Fruit fly (Drosophila melanogaster) whole organism, embryonic: ENCODE results near the gene Mabi.
"Not testable (repeated sequence)": the region's sequence is repeated elsewhere in the genome, so short reads cannot be mapped to it uniquely, and the experiment has no call there.

Experiments
- Asciz ChIP-seq: fragments of 200-800 bp; sonication (Bioruptor generic); optimal IDR thresholded peaks from 2 replicates; lab custom pipeline; 2017; ENCODE audit warnings: missing biosample characterization, mild to moderate bottlenecking, missing genetic modification characterization, missing genetic modification reagents
- CG10654 ChIP-seq: fragments of 200-800 bp; sonication (Bioruptor generic); optimal IDR thresholded peaks from 2 replicates; lab custom pipeline; 2016; ENCODE audit warnings: missing biosample characterization, missing genetic modification characterization
- CG10959 ChIP-seq: fragments of 200-800 bp; sonication (Bioruptor generic); IDR thresholded peaks from 2 replicates; pipeline ENCODE4 v1.3.6; 2022; ENCODE audit warnings: missing biosample characterization, missing genetic modification characterization
- CG11456 ChIP-seq: fragments of 200-800 bp; sonication (Bioruptor generic); IDR thresholded peaks from 3 replicates; pipeline ENCODE4 v1.3.6; 2022; ENCODE audit warnings: missing biosample characterization, missing genetic modification characterization
- CG11695 ChIP-seq: fragments of 200-800 bp; sonication (Bioruptor generic); IDR thresholded peaks from 3 replicates; pipeline ENCODE4 v1.3.6; 2022; ENCODE audit warnings: missing biosample characterization, missing genetic modification characterization
- CG13424 ChIP-seq: fragments of 200-800 bp; sonication (Bioruptor generic); optimal IDR thresholded peaks from 2 replicates; lab custom pipeline; 2019; ENCODE audit warnings: missing biosample characterization, mild to moderate bottlenecking, missing genetic modification characterization, moderate library complexity
- CG13894 ChIP-seq: fragments of 200-800 bp; sonication (Bioruptor generic); optimal IDR thresholded peaks from 3 replicates; lab custom pipeline; 2018; ENCODE audit warnings: missing biosample characterization, mild to moderate bottlenecking, missing genetic modification characterization, moderate library complexity
- CG14441 ChIP-seq: fragments of 200-800 bp; sonication (Bioruptor generic); IDR thresholded peaks from 2 replicates; pipeline ENCODE4 v1.3.6; 2022; ENCODE audit warnings: missing biosample characterization, missing genetic modification characterization
- CG17385 ChIP-seq: fragments of 200-800 bp; sonication (Bioruptor generic); optimal IDR thresholded peaks from 3 replicates; lab custom pipeline; 2018; ENCODE audit warnings: missing biosample characterization, mild to moderate bottlenecking, missing genetic modification characterization
- CG17829 ChIP-seq: fragments of 200-800 bp; optimal IDR thresholded peaks from 2 replicates; lab custom pipeline; 2019; ENCODE audit warnings: missing biosample characterization, mild to moderate bottlenecking, missing genetic modification characterization, moderate library complexity
- CG18764 ChIP-seq: fragments of 200-800 bp; sonication (Bioruptor generic); optimal IDR thresholded peaks from 3 replicates; lab custom pipeline; 2016; ENCODE audit warnings: missing biosample characterization, missing genetic modification characterization
- CG3281 ChIP-seq: fragments of 200-800 bp; sonication (Bioruptor generic); optimal IDR thresholded peaks from 3 replicates; lab custom pipeline; 2017; ENCODE audit warnings: missing biosample characterization, mild to moderate bottlenecking, missing genetic modification characterization
- CG33557 ChIP-seq: fragments of 200-800 bp; sonication (Bioruptor generic); optimal IDR thresholded peaks from 2 replicates; lab custom pipeline; 2019; ENCODE audit warnings: missing biosample characterization, mild to moderate bottlenecking, missing genetic modification characterization, moderate library complexity
- CG3847 ChIP-seq: fragments of 200-800 bp; sonication (Bioruptor generic); IDR thresholded peaks from 2 replicates; pipeline ENCODE4 v1.3.6; 2022; ENCODE audit warnings: missing biosample characterization, missing genetic modification characterization
- CG4820 ChIP-seq: fragments of 200-800 bp; sonication (Bioruptor generic); optimal IDR thresholded peaks from 3 replicates; lab custom pipeline; 2016; ENCODE audit warnings: missing biosample characterization, missing genetic modification characterization
- CG6689 ChIP-seq: fragments of 200-800 bp; sonication (Bioruptor generic); IDR thresholded peaks from 2 replicates; pipeline ENCODE4 v1.3.6; 2022; ENCODE audit warnings: missing biosample characterization, missing genetic modification characterization
- CG9876 ChIP-seq: fragments of 200-800 bp; sonication (Bioruptor generic); optimal IDR thresholded peaks from 2 replicates; lab custom pipeline; 2016; ENCODE audit warnings: missing biosample characterization, missing genetic modification characterization
- Chrac-16 ChIP-seq: fragments of 200-800 bp; sonication (Bioruptor generic); optimal IDR thresholded peaks from 3 replicates; lab custom pipeline; 2016; ENCODE audit warnings: missing biosample characterization, missing genetic modification characterization
- D19A ChIP-seq: fragments of 200-800 bp; optimal IDR thresholded peaks from 3 replicates; lab custom pipeline; 2019; ENCODE audit warnings: missing biosample characterization, mild to moderate bottlenecking, missing genetic modification characterization, moderate library complexity
- Ets65A ChIP-seq: fragments of 200-800 bp; sonication (Bioruptor generic); peaks from one replicate; lab custom pipeline; 2016; ENCODE audit warnings: missing biosample characterization, missing genetic modification characterization
- Ets97D ChIP-seq: fragments of 200-800 bp; sonication (Bioruptor generic); optimal IDR thresholded peaks from 3 replicates; lab custom pipeline; 2016; ENCODE audit warnings: missing biosample characterization, missing genetic modification characterization
- H2.0 ChIP-seq: fragments of 200-800 bp; sonication (Bioruptor generic); IDR thresholded peaks from 2 replicates; pipeline ENCODE4 v1.3.6; 2022; ENCODE audit warnings: missing biosample characterization, missing genetic modification characterization
- HHEX ChIP-seq: fragments of 200-800 bp; sonication (Bioruptor generic); optimal IDR thresholded peaks from 3 replicates; lab custom pipeline; 2017; ENCODE audit warnings: missing biosample characterization, mild to moderate bottlenecking, missing genetic modification characterization, missing genetic modification reagents
- NC2β ChIP-seq: fragments of 200-800 bp; sonication (Bioruptor generic); optimal IDR thresholded peaks from 2 replicates; lab custom pipeline; 2016; ENCODE audit warnings: missing biosample characterization, missing genetic modification characterization
- Opbp ChIP-seq: fragments of 200-800 bp; sonication (Bioruptor generic); IDR thresholded peaks from 3 replicates; pipeline ENCODE4 v1.3.6; 2022; ENCODE audit warnings: missing biosample characterization, missing genetic modification characterization; ENCODE audit not compliant: partially characterized antibody
- Trl ChIP-seq, 3 experiments: fragments of >200 bp in 2 of 3; fragments of 200-800 bp in 1 of 3; sonication (Bioruptor generic) in 1 of 3; optimal IDR thresholded peaks; 2 replicates in 1 of 3; 3 replicates in 2 of 3; lab custom pipeline; 2016 to 2017; ENCODE audit warnings: missing biosample characterization in 1 of 3, missing genetic modification characterization in 1 of 3
- bab2 ChIP-seq: fragments of 200-800 bp; sonication (Bioruptor generic); optimal IDR thresholded peaks from 2 replicates; lab custom pipeline; 2016; ENCODE audit warnings: missing biosample characterization, missing genetic modification characterization
- chinmo ChIP-seq: fragments of 200-800 bp; sonication (Bioruptor generic); IDR thresholded peaks from 4 replicates; pipeline ENCODE4 v1.3.6; 2022; ENCODE audit warnings: missing biosample characterization, missing genetic modification characterization; ENCODE audit not compliant: partially characterized antibody
- ewg ChIP-seq: fragments of 200-800 bp; sonication (Bioruptor generic); optimal IDR thresholded peaks from 3 replicates; lab custom pipeline; 2017; ENCODE audit warnings: mild to moderate bottlenecking, missing biosample characterization, missing genetic modification reagents, missing genetic modification characterization
- eyg ChIP-seq: fragments of 200-800 bp; sonication (Bioruptor generic); optimal IDR thresholded peaks from 3 replicates; lab custom pipeline; 2016; ENCODE audit warnings: missing biosample characterization, missing genetic modification characterization
- gt ChIP-seq: fragments of 200-800 bp; sonication (Bioruptor generic); IDR thresholded peaks from 2 replicates; pipeline ENCODE4 v1.3.6; 2022; ENCODE audit warnings: missing biosample characterization, missing genetic modification characterization
- insv ChIP-seq, 2 experiments: fragments of 200-800 bp; sonication (Bioruptor generic); optimal IDR thresholded peaks; 3 replicates each; lab custom pipeline; 2016 to 2018; ENCODE audit warnings: missing biosample characterization in 2 of 2, missing genetic modification characterization in 2 of 2
- jumu ChIP-seq: fragments of 200-800 bp; sonication (Bioruptor generic); optimal IDR thresholded peaks from 3 replicates; lab custom pipeline; 2016; ENCODE audit warnings: missing biosample characterization, missing genetic modification characterization
- ken ChIP-seq: fragments of 200-800 bp; sonication (Bioruptor generic); IDR thresholded peaks from 3 replicates; pipeline ENCODE4 v1.3.6; 2022; ENCODE audit warnings: missing biosample characterization, missing genetic modification characterization
- lmd ChIP-seq: fragments of 200-800 bp; sonication (Bioruptor generic); IDR thresholded peaks from 2 replicates; pipeline ENCODE4 v1.3.6; 2022; ENCODE audit warnings: missing biosample characterization, missing genetic modification characterization
- mirr ChIP-seq: fragments of 200-800 bp; sonication (Bioruptor generic); optimal IDR thresholded peaks from 3 replicates; lab custom pipeline; 2018; ENCODE audit warnings: missing biosample characterization, mild to moderate bottlenecking, missing genetic modification characterization
- nmo ChIP-seq: fragments of 200-800 bp; sonication (Bioruptor generic); optimal IDR thresholded peaks from 2 replicates; lab custom pipeline; 2018; ENCODE audit warnings: missing biosample characterization, mild to moderate bottlenecking, missing genetic modification characterization, moderate library complexity
- pb ChIP-seq: fragments of 200-800 bp; sonication (Bioruptor generic); optimal IDR thresholded peaks from 3 replicates; lab custom pipeline; 2016; ENCODE audit warnings: missing biosample characterization, missing genetic modification characterization
- prd ChIP-seq, 3 experiments: fragments of >200 bp in 2 of 3; fragments of 200-800 bp in 1 of 3; sonication (Bioruptor generic) in 1 of 3; optimal IDR thresholded peaks in 2 of 3; IDR thresholded peaks in 1 of 3; 2 replicates in 2 of 3; 3 replicates in 1 of 3; pipeline versions ENCODE4 v1.3.6 to Lab custom; 2017 to 2022; ENCODE audit warnings: missing biosample characterization in 1 of 3, missing genetic modification characterization in 1 of 3
- pros ChIP-seq: fragments of 200-800 bp; sonication (Bioruptor generic); optimal IDR thresholded peaks from 3 replicates; lab custom pipeline; 2019; ENCODE audit warnings: missing biosample characterization, mild to moderate bottlenecking, missing genetic modification characterization, moderate library complexity
- pzg ChIP-seq: fragments of 200-800 bp; sonication (Bioruptor generic); optimal IDR thresholded peaks from 3 replicates; lab custom pipeline; 2018; ENCODE audit warnings: missing biosample characterization, mild to moderate bottlenecking, missing genetic modification characterization, moderate library complexity
- rib ChIP-seq: fragments of 200-800 bp; sonication (Bioruptor generic); IDR thresholded peaks from 2 replicates; pipeline ENCODE4 v1.3.6; 2022; ENCODE audit warnings: missing biosample characterization, missing genetic modification characterization
- shn ChIP-seq: fragments of 200-800 bp; sonication (Bioruptor generic); optimal IDR thresholded peaks from 3 replicates; lab custom pipeline; 2016; ENCODE audit warnings: missing biosample characterization, missing genetic modification characterization
- slou ChIP-seq: fragments of 200-800 bp; sonication (Bioruptor generic); optimal IDR thresholded peaks from 3 replicates; lab custom pipeline; 2016; ENCODE audit warnings: missing biosample characterization, missing genetic modification characterization
- ssp ChIP-seq: fragments of 200-800 bp; sonication (Bioruptor generic); IDR thresholded peaks from 2 replicates; pipeline ENCODE4 v1.3.6; 2022; ENCODE audit warnings: missing biosample characterization, missing genetic modification characterization
- stc ChIP-seq: fragments of 200-800 bp; sonication (Bioruptor generic); IDR thresholded peaks from 2 replicates; pipeline ENCODE4 v1.3.6; 2022; ENCODE audit warnings: missing biosample characterization, missing genetic modification characterization
- tgo ChIP-seq: fragments of 200-800 bp; sonication (Bioruptor generic); IDR thresholded peaks from 3 replicates; pipeline ENCODE4 v1.3.6; 2022; ENCODE audit warnings: missing biosample characterization, missing genetic modification characterization
- zen ChIP-seq: fragments of 200-800 bp; sonication (Bioruptor generic); optimal IDR thresholded peaks from 3 replicates; lab custom pipeline; 2018; ENCODE audit warnings: missing biosample characterization, mild to moderate bottlenecking, missing genetic modification characterization, moderate library complexity

The Mabi gene

DNA sequence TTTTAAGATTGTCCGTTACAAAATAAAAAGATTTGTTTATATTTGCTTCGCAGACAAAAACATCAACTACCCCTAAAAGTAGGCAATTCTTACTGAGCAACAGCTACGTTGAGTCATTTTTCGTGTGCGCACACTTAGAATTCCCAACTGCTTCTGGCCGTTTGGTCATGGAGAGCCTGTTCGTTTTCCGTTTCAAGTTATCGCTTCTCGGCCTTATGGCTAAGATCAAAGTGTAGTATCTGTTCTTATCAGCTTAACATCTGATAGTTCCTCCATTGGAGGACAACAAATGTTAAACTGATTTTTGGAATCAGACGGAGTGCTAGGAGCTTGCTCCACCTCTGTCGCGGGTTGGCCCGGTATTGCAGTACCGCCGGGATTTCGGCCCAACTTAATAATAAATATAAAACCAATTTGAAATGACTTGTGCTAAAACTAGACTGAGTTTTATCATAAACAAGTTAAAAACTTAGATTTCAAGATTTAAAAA, 18.8 kb downstream of the Mabi start:
- TF ChIP-seq CG6689 (GFP tag; lab: Robert Waterston, UW) = peak; percentile 26; the same call in 1 of the 2 replicates
- peak; percentile 21 for TF ChIP-seq D19A
- TF ChIP-seq CG9876 (GFP tag; lab: Kevin White, UChicago) = peak; percentile 23
- peak; percentile 75 for TF ChIP-seq CG10959 (GFP tag; lab: Robert Waterston, UW)
- TF ChIP-seq Asciz (GFP tag; lab: Kevin White, UChicago) = peak; percentile 39
- TF ChIP-seq nmo (GFP tag; lab: Kevin White, UChicago) = peak; percentile 45
- TF ChIP-seq Opbp (GFP tag; lab: Robert Waterston, UW) = peak; percentile 72
- peak; percentile 38 for TF ChIP-seq ewg (GFP tag; lab: Kevin White, UChicago)
- peak; percentile 50 for TF ChIP-seq CG17385 (GFP tag; lab: Kevin White, UChicago)
- peak; percentile 69; the same call in 1 of the 3 replicates for TF ChIP-seq CG11456 (GFP tag; lab: Robert Waterston, UW)
- peak; percentile 44; the same call in 1 of the 2 replicates for TF ChIP-seq gt (GFP tag; lab: Robert Waterston, UW)
- peak; percentile 93 for TF ChIP-seq Ets65A (GFP tag; lab: Kevin White, UChicago)
- peak; percentile 76 for TF ChIP-seq mirr (GFP tag; lab: Kevin White, UChicago)
- peak; percentile 14 for TF ChIP-seq bab2
- TF ChIP-seq CG3281 (GFP tag; lab: Kevin White, UChicago) = peak; percentile 24
- TF ChIP-seq insv (GFP tag; optimal IDR thresholded peaks at IDR 0.05; lab: Kevin White, UChicago) = peak in 1 of 2 experiments; percentile 63
- peak; percentile 43 for TF ChIP-seq jumu
- TF ChIP-seq pb = peak; percentile 42
- peak; percentile 42; the same call in 1 of the 3 replicates for TF ChIP-seq CG11695 (GFP tag; lab: Robert Waterston, UW)
- 0 out of 4 replicates have a peak, but pooled peaks have one; percentile 51 for TF ChIP-seq chinmo (GFP tag; lab: Robert Waterston, UW)
- TF ChIP-seq tgo = peak; percentile 47; the same call in 2 of the 3 replicates
- peak; percentile 59 for TF ChIP-seq zen (tag; lab: Kevin White, UChicago)
- TF ChIP-seq CG13424 (tag; lab: Kevin White, UChicago) = peak; percentile 1
- TF ChIP-seq CG4820 (GFP tag; lab: Kevin White, UChicago) = peak; percentile 17
- not testable (repeated sequence) for TF ChIP-seq prd, Trl (optimal IDR thresholded peaks at IDR 0.05; lab: Kevin White, UChicago)
- TF ChIP-seq prd (GFP tag; IDR thresholded peaks at IDR 0.05; lab: Robert Waterston, UW) = peak; percentile 67
- peak; percentile 16 for TF ChIP-seq CG33557 (GFP tag; lab: Kevin White, UChicago)
- peak; percentile 75 for TF ChIP-seq Trl (GFP tag; optimal IDR thresholded peaks at IDR 0.05; lab: Kevin White, UChicago)
- peak; percentile 43; the same call in 1 of the 2 replicates for TF ChIP-seq CG14441 (GFP tag; lab: Robert Waterston, UW)
- peak; percentile 20 for TF ChIP-seq CG10654 (GFP tag; lab: Kevin White, UChicago)
- TF ChIP-seq ssp (GFP tag; lab: Robert Waterston, UW) = peak; percentile 29; the same call in 1 of the 2 replicates
- TF ChIP-seq shn (GFP tag; lab: Kevin White, UChicago) = peak; percentile 44
- peak; percentile 13 for TF ChIP-seq Chrac-16
- 0 out of 2 replicates have a peak, but pooled peaks have one; percentile 20 for TF ChIP-seq lmd
- peak; percentile 55 for TF ChIP-seq eyg (GFP tag; lab: Kevin White, UChicago)
- TF ChIP-seq CG3847 (GFP tag; lab: Robert Waterston, UW) = 0 out of 2 replicates have a peak, but pooled peaks have one; percentile 13
- peak; percentile 73 for TF ChIP-seq CG17829 (tag; lab: Kevin White, UChicago)
- peak; percentile 98 for TF ChIP-seq pros (GFP tag; lab: Kevin White, UChicago)
- TF ChIP-seq ken (GFP tag; lab: Robert Waterston, UW) = peak; percentile 65; the same call in 2 of the 3 replicates
- peak; percentile 50; the same call in 1 of the 2 replicates for TF ChIP-seq stc
- TF ChIP-seq rib (GFP tag; lab: Robert Waterston, UW) = peak; percentile 67
- peak; percentile 32 for TF ChIP-seq CG18764 (GFP tag; lab: Kevin White, UChicago)
- peak; percentile 26 for TF ChIP-seq slou (GFP tag; lab: Kevin White, UChicago)
- peak; percentile 69 for TF ChIP-seq HHEX (GFP tag; lab: Kevin White, UChicago)
- peak; percentile 3 for TF ChIP-seq pzg (GFP tag; lab: Kevin White, UChicago)
- 0 out of 2 replicates have a peak, but pooled peaks have one; percentile 25 for TF ChIP-seq H2.0 (GFP tag; lab: Robert Waterston, UW)
- peak; percentile 69 for TF ChIP-seq NC2β
- TF ChIP-seq Ets97D (GFP tag; lab: Kevin White, UChicago) = peak; percentile 33
- peak; percentile 90 for TF ChIP-seq CG13894 (tag; lab: Kevin White, UChicago)
